Fruit fly (Drosophila melanogaster) whole organism, prepupa: Measurements from ENCODE around the gene CG14626.

ENCODE experiments used
- Blimp-1 ChIP-seq: fragments of 200-800 bp; sonication (Bioruptor generic); optimal IDR thresholded peaks from 3 replicates; lab custom pipeline; 2017; ENCODE audit warnings: missing biosample characterization, missing genetic modification characterization, mild to moderate bottlenecking, moderate library complexity, missing genetic modification reagents
- CG10631 ChIP-seq: fragments of 200-800 bp; sonication (Bioruptor generic); optimal IDR thresholded peaks from 2 replicates; lab custom pipeline; 2016; ENCODE audit warnings: missing biosample characterization, missing genetic modification characterization
- CG11294 ChIP-seq: fragments of 200-800 bp; sonication (Bioruptor generic); IDR thresholded peaks from 2 replicates; pipeline ENCODE4 v1.3.6; 2022; ENCODE audit warnings: missing biosample characterization, missing genetic modification characterization
- CG11762 ChIP-seq: fragments of 200-800 bp; sonication (Bioruptor generic); optimal IDR thresholded peaks from 3 replicates; lab custom pipeline; 2016; ENCODE audit warnings: missing biosample characterization, missing genetic modification characterization; ENCODE audit not compliant: insufficient read depth
- CG15336 ChIP-seq: fragments of 200-800 bp; sonication (Bioruptor generic); IDR thresholded peaks from 2 replicates; pipeline ENCODE4 v1.3.6; 2022; ENCODE audit warnings: missing biosample characterization, missing genetic modification characterization
- CG16779 ChIP-seq: fragments of 200-800 bp; sonication (Bioruptor generic); optimal IDR thresholded peaks from 3 replicates; lab custom pipeline; 2017; ENCODE audit warnings: missing biosample characterization, mild to moderate bottlenecking, missing genetic modification characterization
- CG3032 ChIP-seq: fragments of 200-800 bp; optimal IDR thresholded peaks from 2 replicates; lab custom pipeline; 2019; ENCODE audit warnings: missing biosample characterization, mild to moderate bottlenecking, missing genetic modification characterization, moderate library complexity
- CG32006 ChIP-seq: fragments of 200-800 bp; sonication (Bioruptor generic); optimal IDR thresholded peaks from 3 replicates; lab custom pipeline; 2017; ENCODE audit warnings: missing biosample characterization, mild to moderate bottlenecking, missing genetic modification characterization
- CG3919 ChIP-seq: fragments of 200-800 bp; sonication (Bioruptor generic); optimal IDR thresholded peaks from 3 replicates; lab custom pipeline; 2016; ENCODE audit warnings: missing biosample characterization, missing genetic modification characterization
- CG4318 ChIP-seq: fragments of 200-800 bp; sonication (Bioruptor generic); optimal IDR thresholded peaks from 3 replicates; lab custom pipeline; 2017; ENCODE audit warnings: missing biosample characterization, mild to moderate bottlenecking, missing genetic modification characterization
- CG6163 ChIP-seq: fragments of 200-800 bp; sonication (Bioruptor generic); IDR thresholded peaks from 3 replicates; pipeline ENCODE4 v1.3.6; 2022; ENCODE audit warnings: missing biosample characterization, missing genetic modification characterization
- CG6276 ChIP-seq: fragments of 200-800 bp; sonication (Bioruptor generic); optimal IDR thresholded peaks from 2 replicates; lab custom pipeline; 2017; ENCODE audit warnings: missing biosample characterization, mild to moderate bottlenecking, missing genetic modification characterization
- CG6854 ChIP-seq: fragments of 200-800 bp; sonication (Bioruptor generic); optimal IDR thresholded peaks from 2 replicates; lab custom pipeline; 2017; ENCODE audit warnings: missing biosample characterization, mild to moderate bottlenecking, missing genetic modification characterization
- CG7368 ChIP-seq: fragments of 200-800 bp; sonication (Bioruptor generic); optimal IDR thresholded peaks from 3 replicates; lab custom pipeline; 2016; ENCODE audit warnings: missing biosample characterization, missing genetic modification characterization
- CG8119 ChIP-seq: fragments of 200-800 bp; sonication (Bioruptor generic); IDR thresholded peaks from 3 replicates; pipeline ENCODE4 v1.3.6; 2022; ENCODE audit warnings: missing biosample characterization, missing genetic modification characterization
- CG8319 ChIP-seq: fragments of 200-800 bp; sonication (Bioruptor generic); optimal IDR thresholded peaks from 3 replicates; lab custom pipeline; 2016; ENCODE audit warnings: missing biosample characterization, missing genetic modification characterization
- CG8632 ChIP-seq: fragments of 200-800 bp; sonication (Bioruptor generic); optimal IDR thresholded peaks from 3 replicates; lab custom pipeline; 2016; ENCODE audit warnings: missing biosample characterization, missing genetic modification characterization
- CG9139 ChIP-seq: fragments of 200-800 bp; sonication (Bioruptor generic); optimal IDR thresholded peaks from 3 replicates; lab custom pipeline; 2017; ENCODE audit warnings: missing biosample characterization, mild to moderate bottlenecking, missing genetic modification characterization
- Eip75B ChIP-seq: fragments of 200-800 bp; sonication (Bioruptor generic); optimal IDR thresholded peaks from 3 replicates; lab custom pipeline; 2016; ENCODE audit warnings: missing biosample characterization, missing genetic modification characterization
- Eip78C ChIP-seq: fragments of 200-800 bp; sonication (Bioruptor generic); peaks from one replicate; lab custom pipeline; 2016; ENCODE audit warnings: missing biosample characterization, missing genetic modification characterization
- Ets21C ChIP-seq: fragments of 200-800 bp; sonication (Bioruptor generic); optimal IDR thresholded peaks from 3 replicates; lab custom pipeline; 2016; ENCODE audit warnings: missing biosample characterization, missing genetic modification characterization
- Hr38 ChIP-seq: sonication (Bioruptor generic); optimal IDR thresholded peaks from 2 replicates; lab custom pipeline; 2016; ENCODE audit warnings: missing biosample characterization, missing genetic modification characterization
- Hr39 ChIP-seq: fragments of 200-800 bp; sonication (Bioruptor generic); optimal IDR thresholded peaks from 2 replicates; lab custom pipeline; 2016; ENCODE audit warnings: missing biosample characterization, missing genetic modification characterization
- Hr4 ChIP-seq: fragments of 200-800 bp; sonication (Bioruptor generic); optimal IDR thresholded peaks from 3 replicates; lab custom pipeline; 2016; ENCODE audit warnings: missing biosample characterization, missing genetic modification characterization
- OdsH ChIP-seq: fragments of 200-800 bp; sonication (Bioruptor generic); optimal IDR thresholded peaks from 3 replicates; lab custom pipeline; 2016; ENCODE audit warnings: missing biosample characterization, missing genetic modification characterization
- Smox ChIP-seq: fragments of 200-800 bp; sonication (Bioruptor generic); optimal IDR thresholded peaks from 3 replicates; lab custom pipeline; 2016; ENCODE audit warnings: missing biosample characterization, missing genetic modification characterization
- Sox102F ChIP-seq: fragments of 200-800 bp; sonication (Bioruptor generic); optimal IDR thresholded peaks from 2 replicates; lab custom pipeline; 2016; ENCODE audit warnings: missing biosample characterization, mild to moderate bottlenecking, missing genetic modification characterization
- Sox14 ChIP-seq: fragments of 200-800 bp; sonication (Bioruptor generic); optimal IDR thresholded peaks from 3 replicates; lab custom pipeline; 2016; ENCODE audit warnings: missing biosample characterization, missing genetic modification characterization
- Sox15 ChIP-seq: fragments of 200-800 bp; sonication (Bioruptor generic); optimal IDR thresholded peaks from 3 replicates; lab custom pipeline; 2016; ENCODE audit warnings: missing biosample characterization, missing genetic modification characterization
- achi ChIP-seq: fragments of 200-800 bp; sonication (Bioruptor generic); optimal IDR thresholded peaks from 3 replicates; lab custom pipeline; 2016; ENCODE audit warnings: missing biosample characterization, missing genetic modification characterization
- acj6 ChIP-seq: fragments of 200-800 bp; sonication (Bioruptor generic); optimal IDR thresholded peaks from 3 replicates; lab custom pipeline; 2016; ENCODE audit warnings: missing biosample characterization, missing genetic modification characterization
- dac ChIP-seq: fragments of 200-800 bp; sonication (Bioruptor generic); optimal IDR thresholded peaks from 2 replicates; lab custom pipeline; 2017; ENCODE audit warnings: missing biosample characterization, mild to moderate bottlenecking, missing genetic modification characterization
- dsx ChIP-seq: fragments of 200-800 bp; optimal IDR thresholded peaks from 3 replicates; lab custom pipeline; 2019; ENCODE audit warnings: missing biosample characterization, mild to moderate bottlenecking, missing genetic modification characterization, moderate library complexity; ENCODE audit not compliant: poor library complexity, severe bottlenecking
- eg ChIP-seq: fragments of 200-800 bp; sonication (Bioruptor generic); IDR thresholded peaks from 3 replicates; pipeline ENCODE4 v1.3.6; 2022; ENCODE audit warnings: missing biosample characterization, missing genetic modification characterization
- fd59A ChIP-seq: fragments of 200-800 bp; sonication (Bioruptor generic); optimal IDR thresholded peaks from 2 replicates; lab custom pipeline; 2017; ENCODE audit warnings: missing biosample characterization, mild to moderate bottlenecking, missing genetic modification characterization, missing genetic modification reagents
- fd85E ChIP-seq: fragments of 200-800 bp; sonication (Bioruptor generic); optimal IDR thresholded peaks from 3 replicates; lab custom pipeline; 2016; ENCODE audit warnings: missing biosample characterization, missing genetic modification characterization
- lz ChIP-seq: fragments of 200-800 bp; sonication (Bioruptor generic); optimal IDR thresholded peaks from 3 replicates; lab custom pipeline; 2016; ENCODE audit warnings: missing biosample characterization, missing genetic modification characterization
- net ChIP-seq: fragments of 200-800 bp; sonication (Bioruptor generic); optimal IDR thresholded peaks from 3 replicates; lab custom pipeline; 2016; ENCODE audit warnings: missing biosample characterization, missing genetic modification characterization
- salr ChIP-seq, 2 experiments: fragments of 200-800 bp; sonication (Bioruptor generic); optimal IDR thresholded peaks; 3 replicates each; lab custom pipeline; 2016 to 2018; ENCODE audit warnings: missing biosample characterization in 2 of 2, missing genetic modification characterization in 2 of 2, mild to moderate bottlenecking in 1 of 2
- spab ChIP-seq: fragments of 200-800 bp; sonication (Bioruptor generic); optimal IDR thresholded peaks from 2 replicates; lab custom pipeline; 2017; ENCODE audit warnings: missing biosample characterization, mild to moderate bottlenecking, missing genetic modification characterization, missing genetic modification reagents
- svp ChIP-seq: fragments of 200-800 bp; sonication (Bioruptor generic); peaks from one replicate; lab custom pipeline; 2016; ENCODE audit warnings: missing biosample characterization, missing genetic modification characterization
- topi ChIP-seq: fragments of 200-800 bp; sonication (Bioruptor generic); optimal IDR thresholded peaks from 3 replicates; lab custom pipeline; 2016; ENCODE audit warnings: missing biosample characterization, missing genetic modification characterization
- vri ChIP-seq: fragments of 200-800 bp; sonication (Bioruptor generic); optimal IDR thresholded peaks from 3 replicates; lab custom pipeline; 2016; ENCODE audit warnings: missing biosample characterization, mild to moderate bottlenecking, missing genetic modification characterization

CG14626 gene

dm6 chrX:1199246-1199645 lies 14.7 kb downstream of the CG14626 start, which contains the start of gene CG14625:
CG14625 (plus strand) TSS chrX:1199546.
- TF ChIP-seq CG6163 (GFP tag; lab: Robert Waterston, UW) (no peak), CG7368 (no peak), dac (GFP tag; lab: Kevin White, UChicago) (no peak), Hr38 (GFP tag; lab: Kevin White, UChicago) (no peak), CG32006 (no peak), topi (GFP tag; lab: Kevin White, UChicago) (no peak), Sox14 (GFP tag; lab: Kevin White, UChicago) (no peak), Eip75B (no peak), CG6276 (GFP tag; lab: Kevin White, UChicago) (no peak), CG4318 (GFP tag; lab: Kevin White, UChicago) (no peak), Hr4 (no peak), CG8632 (GFP tag; lab: Kevin White, UChicago) (no peak), svp (GFP tag; lab: Kevin White, UChicago) (no peak), CG11294 (GFP tag; lab: Robert Waterston, UW) (no peak), CG15336 (no peak), Ets21C (GFP tag; lab: Kevin White, UChicago) (no peak), lz (no peak), fd59A (GFP tag; lab: Kevin White, UChicago) (no peak)

DNA sequence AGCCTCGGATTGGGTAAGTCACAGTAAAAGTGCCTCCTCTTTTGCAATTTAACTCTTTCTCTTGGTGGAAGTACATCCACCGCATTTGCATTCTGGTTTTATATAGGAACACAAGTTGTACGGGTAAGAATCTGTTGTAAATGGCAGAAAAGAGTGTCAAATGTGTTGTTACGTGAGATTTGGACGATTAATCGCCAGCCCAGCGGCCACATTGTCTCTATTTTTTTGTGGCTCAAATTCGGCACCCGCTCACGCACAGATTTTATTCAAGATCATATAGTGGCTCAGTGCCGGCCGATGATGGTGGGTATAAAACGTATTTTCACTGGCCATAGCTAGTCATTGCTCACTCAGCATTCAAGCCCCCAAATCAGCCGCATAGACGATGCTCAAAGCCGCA lies 18.9 kb downstream of the CG14626 start, which contains the start of gene CG11381:
Gene CG11381, plus strand, starts transcription at position 301 of the 400 bp plus-strand sequence.
- TF ChIP-seq svp (GFP tag; lab: Kevin White, UChicago), result no peak

dm6 chrX:1206437-1206836 lies 21.9 kb downstream of the CG14626 start, which contains the start of gene CG14624:
CG14624 (plus strand) TSS chrX:1206737.
- no peak for TF ChIP-seq achi
- TF ChIP-seq vri (GFP tag; lab: Kevin White, UChicago), result no peak
- TF ChIP-seq OdsH (GFP tag; lab: Kevin White, UChicago), result no peak
- TF ChIP-seq fd85E (GFP tag; lab: Kevin White, UChicago), result no peak
- TF ChIP-seq CG6854, result no peak
- TF ChIP-seq CG8632 (GFP tag; lab: Kevin White, UChicago), result no peak
- TF ChIP-seq CG6276 (GFP tag; lab: Kevin White, UChicago), result no peak
- no peak for TF ChIP-seq CG8119
- TF ChIP-seq CG11762 (GFP tag; lab: Kevin White, UChicago), result no peak
- TF ChIP-seq dsx (GFP tag; lab: Kevin White, UChicago), result no peak
- no peak for TF ChIP-seq CG6163 (GFP tag; lab: Robert Waterston, UW)
- TF ChIP-seq Blimp-1, result no peak
- TF ChIP-seq spab (GFP tag; lab: Kevin White, UChicago), result no peak
- no peak for TF ChIP-seq CG8319 (GFP tag; lab: Kevin White, UChicago)
- TF ChIP-seq CG4318 (GFP tag; lab: Kevin White, UChicago), result no peak
- TF ChIP-seq eg, result no peak
- TF ChIP-seq CG3032 (tag; lab: Kevin White, UChicago), result no peak
- no peak for TF ChIP-seq Sox15 (GFP tag; lab: Kevin White, UChicago)
- TF ChIP-seq salr (GFP tag; optimal IDR thresholded peaks at IDR 0.05; lab: Kevin White, UChicago), result no peak
- no peak for TF ChIP-seq CG16779 (tag; lab: Kevin White, UChicago)

dm6 chrX:1209251-1210020 lies 24.9 kb downstream of the CG14626 start, which contains the start of gene CG11382:
CG11382 (plus strand) TSS chrX:1209970.
- peak; percentile 88 for TF ChIP-seq Blimp-1
- TF ChIP-seq CG7368, result no peak
- TF ChIP-seq Smox (GFP tag; lab: Kevin White, UChicago), result peak; percentile 28
- TF ChIP-seq CG32006, result peak; percentile 28
- no peak for TF ChIP-seq CG3032 (tag; lab: Kevin White, UChicago)
- no peak for TF ChIP-seq Sox15 (GFP tag; lab: Kevin White, UChicago)
- TF ChIP-seq CG10631, result peak; percentile 26
- 0 out of 2 replicates have a peak, but pooled peaks have one; percentile 27 for TF ChIP-seq CG15336
- peak; percentile 14 for TF ChIP-seq Sox102F (GFP tag; lab: Kevin White, UChicago)
- TF ChIP-seq Eip78C (GFP tag; lab: Kevin White, UChicago), result peak; percentile 14
- TF ChIP-seq CG9139 (GFP tag; lab: Kevin White, UChicago), result no peak
- no peak for TF ChIP-seq Hr39 (GFP tag; lab: Kevin White, UChicago)
- TF ChIP-seq eg, result no peak
- TF ChIP-seq CG8632 (GFP tag; lab: Kevin White, UChicago), result no peak
- peak; percentile 28 for TF ChIP-seq topi (GFP tag; lab: Kevin White, UChicago)
- peak; percentile 52 for TF ChIP-seq svp (GFP tag; lab: Kevin White, UChicago)
- no peak for TF ChIP-seq Hr38 (GFP tag; lab: Kevin White, UChicago)
- TF ChIP-seq net (GFP tag; lab: Kevin White, UChicago), result no peak
- TF ChIP-seq CG6276 (GFP tag; lab: Kevin White, UChicago), result no peak
- no peak for TF ChIP-seq acj6 (GFP tag; lab: Kevin White, UChicago)
- TF ChIP-seq Sox14 (GFP tag; lab: Kevin White, UChicago), result peak; percentile 12
- peak; percentile 20 for TF ChIP-seq CG3919 (GFP tag; lab: Kevin White, UChicago)
